Worm (Caenorhabditis elegans) whole organism, early embryonic: Measurements from ENCODE around the gene nifk-1.
A peak's percentile ranks its signal among the peaks of the same experiment; 100 is the strongest.

Source experiments
- B0310.2 ChIP-seq: sonication (generic microtip); optimal IDR thresholded peaks from 2 replicates; lab custom pipeline; 2016; ENCODE audit warnings: mild to moderate bottlenecking, missing genetic modification characterization, missing compliant biosample characterization
- F13C5.2 ChIP-seq: sonication (generic microtip); optimal IDR thresholded peaks from 2 replicates; lab custom pipeline; 2017; ENCODE audit warnings: mild to moderate bottlenecking, missing genetic modification characterization, inconsistent platforms, missing compliant biosample characterization
- aly-1 ChIP-seq: sonication (generic microtip); optimal IDR thresholded peaks from 2 replicates; lab custom pipeline; 2016; ENCODE audit warnings: missing genetic modification characterization, missing compliant biosample characterization
- ama-1 ChIP-seq: fragments of 150-350 bp; optimal IDR thresholded peaks from 2 replicates; lab custom pipeline; 2014
- ceh-13 ChIP-seq: fragments of 200-800 bp; sonication (Bioruptor generic); optimal IDR thresholded peaks from 2 replicates; lab custom pipeline; 2018; ENCODE audit warnings: mild to moderate bottlenecking, missing genetic modification characterization, missing compliant biosample characterization
- ceh-36 ChIP-seq: sonication (generic microtip); optimal IDR thresholded peaks from 2 replicates; lab custom pipeline; 2016; ENCODE audit warnings: missing genetic modification characterization, inconsistent platforms, missing compliant biosample characterization
- ets-7 ChIP-seq: sonication (generic microtip); optimal IDR thresholded peaks from 2 replicates; lab custom pipeline; 2016; ENCODE audit warnings: missing genotype, missing genetic modification characterization, missing compliant biosample characterization
- flt-1 ChIP-seq: fragments of 200-800 bp; sonication (Bioruptor generic); IDR thresholded peaks from 2 replicates; pipeline ENCODE4 v1.3.6; 2022; ENCODE audit warnings: missing genetic modification characterization, missing compliant biosample characterization
- hmbx-1 ChIP-seq: sonication (generic microtip); optimal IDR thresholded peaks from 2 replicates; lab custom pipeline; 2016; ENCODE audit warnings: mild to moderate bottlenecking, missing genetic modification characterization, missing compliant biosample characterization
- hmg-4 ChIP-seq: fragments of 200-800 bp; sonication (Bioruptor generic); optimal IDR thresholded peaks from 2 replicates; lab custom pipeline; 2018; ENCODE audit warnings: mild to moderate bottlenecking, missing genetic modification characterization, missing compliant biosample characterization
- hnd-1 ChIP-seq: sonication (generic microtip); optimal IDR thresholded peaks from 2 replicates; lab custom pipeline; 2016; ENCODE audit warnings: missing genetic modification characterization, missing compliant biosample characterization
- pes-1 ChIP-seq: fragments of 200-800 bp; sonication (Bioruptor generic); IDR thresholded peaks from 2 replicates; pipeline ENCODE4 v1.3.6; 2022; ENCODE audit warnings: missing genetic modification reagents, missing genetic modification characterization, missing compliant biosample characterization
- scrt-1 ChIP-seq: fragments of 200-800 bp; sonication (Bioruptor generic); IDR thresholded peaks from 2 replicates; pipeline ENCODE4 v1.3.6; 2022; ENCODE audit warnings: missing genetic modification characterization, missing compliant biosample characterization
- sea-1 ChIP-seq: fragments of 200-800 bp; sonication (Bioruptor generic); conservative IDR thresholded peaks from 2 replicates; pipeline ENCODE4 v1.3.6; 2022; ENCODE audit warnings: missing genetic modification characterization, missing compliant biosample characterization
- tbx-11 ChIP-seq: fragments of 200-800 bp; sonication (Bioruptor generic); IDR thresholded peaks from 2 replicates; pipeline ENCODE4 v1.3.6; 2022; ENCODE audit warnings: missing genetic modification characterization, missing compliant biosample characterization
- tbx-37 ChIP-seq: fragments of 200-800 bp; sonication (Bioruptor generic); conservative IDR thresholded peaks from 2 replicates; pipeline ENCODE4 v1.3.6; 2022; ENCODE audit warnings: missing genetic modification reagents, missing genetic modification characterization, missing compliant biosample characterization
- tra-4 ChIP-seq: sonication (generic microtip); optimal IDR thresholded peaks from 2 replicates; lab custom pipeline; 2017; ENCODE audit warnings: missing genetic modification characterization, missing compliant biosample characterization

Gene nifk-1

DNA sequence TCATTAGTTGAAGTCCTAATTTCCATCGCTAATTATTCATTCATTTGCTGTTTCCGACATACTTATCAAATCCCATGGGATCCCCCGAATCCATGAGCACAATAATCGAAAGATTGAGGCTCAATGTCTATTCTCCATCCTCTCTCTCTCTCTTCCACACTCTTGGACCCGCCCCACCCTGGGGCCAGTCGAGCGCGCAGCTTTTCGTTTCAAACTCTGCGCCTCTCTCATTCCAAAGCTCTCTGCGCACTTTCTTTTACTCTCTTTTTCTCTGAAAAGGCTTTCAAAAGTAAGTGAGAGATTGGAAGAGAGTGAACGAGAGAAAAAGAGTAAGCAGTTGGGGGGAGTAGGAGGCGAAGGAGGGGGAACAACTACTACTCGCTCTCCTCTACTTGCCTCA, 28.6 kb upstream of the nifk-1 start, which contains the start of gene acy-1:
acy-1 (plus strand) TSS at position 346 of the 400 bp plus-strand sequence.
- no peak for TF ChIP-seq ceh-36
- no peak for TF ChIP-seq tbx-37 (GFP tag; lab: Robert Waterston, UW)
- no peak; the same call in 1 of the 2 replicates for TF ChIP-seq scrt-1 (GFP tag; lab: Robert Waterston, UW)
- no peak for TF ChIP-seq hmbx-1 (tag; lab: Kevin White, UChicago)
- no peak for TF ChIP-seq aly-1 (tag; lab: Kevin White, UChicago)
- TF ChIP-seq hmg-4 (GFP tag; lab: Kevin White, UChicago) = peak; percentile 56
- no peak for TF ChIP-seq tbx-11
- TF ChIP-seq F13C5.2 = peak; percentile 11

ce11 chrIII:4720620-4721227, 27.6 kb upstream of the nifk-1 start, which contains the start of gene emb-5:
emb-5 (minus strand) TSS chrIII:4720670.
- TF ChIP-seq tbx-11 (no peak), ama-1 (lab: Kevin White, UChicago) (no peak), tbx-37 (GFP tag; lab: Robert Waterston, UW) (no peak), ceh-36 (no peak), hnd-1 (tag; lab: Kevin White, UChicago) (no peak), pes-1 (GFP tag; lab: Robert Waterston, UW) (no peak), F13C5.2 (no peak), tra-4 (tag; lab: Kevin White, UChicago) (no peak), hmg-4 (GFP tag; lab: Kevin White, UChicago) (no peak), scrt-1 (GFP tag; lab: Robert Waterston, UW) (no peak), sea-1 (GFP tag; lab: Robert Waterston, UW) (no peak), ceh-13 (GFP tag; lab: Kevin White, UChicago) (no peak), B0310.2 (no peak), flt-1 (GFP tag; lab: Robert Waterston, UW) (no peak), ets-7 (tag; lab: Kevin White, UChicago) (no peak)

ce11 chrIII:4715088-4715487, 22.0 kb upstream of the nifk-1 start, which contains the start of gene him-18:
him-18 (minus strand) TSS chrIII:4715188.
- no peak for TF ChIP-seq sea-1 (GFP tag; lab: Robert Waterston, UW)
- TF ChIP-seq B0310.2 = no peak
- no peak for TF ChIP-seq ama-1 (lab: Kevin White, UChicago)
- no peak for TF ChIP-seq scrt-1 (GFP tag; lab: Robert Waterston, UW)

DNA sequence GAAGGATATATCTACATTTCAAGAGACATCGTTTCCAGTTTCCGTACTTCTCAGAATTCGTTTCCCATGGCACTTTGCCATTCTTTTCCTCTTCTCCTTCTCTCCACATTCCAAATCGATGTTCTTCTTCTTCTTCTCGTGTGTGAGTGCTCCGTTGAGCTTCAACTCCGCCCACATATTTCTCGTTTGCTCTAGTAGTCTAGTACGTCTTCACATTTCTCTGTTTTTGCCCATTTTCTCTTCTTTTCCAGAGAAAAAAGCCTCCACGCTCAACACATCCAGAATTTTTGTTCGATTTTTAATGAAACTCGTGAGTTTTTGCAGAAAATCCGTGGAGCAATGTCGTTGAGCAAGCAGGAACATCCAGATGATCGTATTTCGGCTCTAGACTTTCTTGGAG, 15.8 kb upstream of the nifk-1 start, which contains the start of gene T04A8.18:
T04A8.18 (plus strand) TSS at position 301 of the 400 bp plus-strand sequence.
- TF ChIP-seq ets-7 (tag; lab: Kevin White, UChicago) = no peak
- TF ChIP-seq hnd-1 (tag; lab: Kevin White, UChicago) = no peak
- no peak for TF ChIP-seq flt-1 (GFP tag; lab: Robert Waterston, UW)
- TF ChIP-seq tra-4 (tag; lab: Kevin White, UChicago) = no peak
- no peak for TF ChIP-seq pes-1 (GFP tag; lab: Robert Waterston, UW)
- TF ChIP-seq hmbx-1 (tag; lab: Kevin White, UChicago) = no peak
- no peak for TF ChIP-seq scrt-1 (GFP tag; lab: Robert Waterston, UW)
- no peak for TF ChIP-seq sea-1 (GFP tag; lab: Robert Waterston, UW)

- TF ChIP-seq F13C5.2 (no peak), ama-1 (lab: Kevin White, UChicago) (no peak), sea-1 (GFP tag; lab: Robert Waterston, UW) (no peak), ets-7 (tag; lab: Kevin White, UChicago) (no peak), flt-1 (GFP tag; lab: Robert Waterston, UW) (no peak), ceh-13 (GFP tag; lab: Kevin White, UChicago) (no peak), hmbx-1 (tag; lab: Kevin White, UChicago) (no peak), B0310.2 (no peak), tbx-11 (no peak), aly-1 (tag; lab: Kevin White, UChicago) (no peak), tbx-37 (GFP tag; lab: Robert Waterston, UW) (no peak), hnd-1 (tag; lab: Kevin White, UChicago) (no peak), ceh-36 (no peak), hmg-4 (GFP tag; lab: Kevin White, UChicago) (no peak), scrt-1 (GFP tag; lab: Robert Waterston, UW) (no peak), tra-4 (tag; lab: Kevin White, UChicago) (no peak)
These were observed 13.6 kb upstream of the nifk-1 start, which contains the start of gene T04A8.13 for ce11 chrIII:4706678-4707077. T04A8.13 (plus strand) TSS chrIII:4706978.

DNA sequence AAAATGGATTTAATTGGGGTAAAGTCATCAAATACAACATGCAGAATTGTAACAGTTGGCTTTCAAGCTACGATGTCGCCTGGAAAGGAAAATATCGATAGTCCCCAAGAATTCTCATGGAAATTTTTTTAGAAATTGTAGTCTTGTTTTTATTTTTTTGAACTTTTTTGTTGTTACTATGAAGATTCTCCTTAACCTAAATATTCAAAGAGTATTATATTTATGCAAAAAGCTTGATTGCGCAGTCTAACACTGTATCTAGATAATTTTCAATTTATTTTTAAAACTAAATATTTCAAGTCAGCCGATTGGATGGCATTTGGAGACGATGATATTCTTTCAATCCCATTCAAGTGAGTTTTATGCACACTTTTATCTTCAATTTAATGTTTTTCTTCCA, 12.1 kb upstream of the nifk-1 start, which contains the start of gene pgap-2:
pgap-2 (plus strand) TSS at position 301 of the 400 bp plus-strand sequence.
- TF ChIP-seq hmbx-1 (tag; lab: Kevin White, UChicago) = no peak
- no peak for TF ChIP-seq aly-1 (tag; lab: Kevin White, UChicago)
- no peak for TF ChIP-seq tbx-37 (GFP tag; lab: Robert Waterston, UW)
- TF ChIP-seq F13C5.2 = no peak
- TF ChIP-seq hnd-1 (tag; lab: Kevin White, UChicago) = no peak

DNA sequence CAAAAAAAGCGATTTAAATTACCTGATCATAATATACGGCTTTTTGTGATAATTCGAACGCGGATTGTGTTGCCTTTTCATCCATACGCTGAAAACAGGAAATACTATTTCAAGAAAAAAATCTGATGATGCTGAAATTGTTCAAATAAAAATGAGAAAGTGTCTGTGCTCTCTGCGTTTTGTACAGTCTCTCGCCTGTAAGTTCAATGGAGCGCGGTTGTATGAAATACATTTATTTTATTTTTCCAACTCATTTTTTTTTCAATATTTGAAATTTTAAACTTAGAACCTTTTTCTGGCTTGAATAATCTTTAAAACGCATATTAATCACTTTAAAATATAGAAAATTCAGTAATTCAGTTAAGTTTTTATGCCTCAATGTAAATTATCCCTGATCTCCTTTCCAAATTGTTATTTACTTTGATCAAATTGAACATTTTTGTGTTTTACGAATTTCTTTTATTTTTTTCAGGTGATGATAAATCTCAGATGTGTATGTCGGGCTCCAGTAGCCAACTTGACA, 10.9 kb upstream of the nifk-1 start, which contains the start of the genes clp-2 and mrpl-16:
clp-2 (minus strand) TSS at position 94 of the 523 bp plus-strand sequence.
mrpl-16 (plus strand) TSS at position 473 of the 523 bp plus-strand sequence.
- TF ChIP-seq ceh-13 (GFP tag; lab: Kevin White, UChicago) (no peak), F13C5.2 (no peak), B0310.2 (no peak), hmbx-1 (tag; lab: Kevin White, UChicago) (no peak), tbx-37 (GFP tag; lab: Robert Waterston, UW) (no peak), tbx-11 (no peak), flt-1 (GFP tag; lab: Robert Waterston, UW) (no peak), hmg-4 (GFP tag; lab: Kevin White, UChicago) (no peak), pes-1 (GFP tag; lab: Robert Waterston, UW) (no peak), ama-1 (lab: Kevin White, UChicago) (no peak), hnd-1 (tag; lab: Kevin White, UChicago) (no peak), scrt-1 (GFP tag; lab: Robert Waterston, UW) (no peak), ets-7 (tag; lab: Kevin White, UChicago) (no peak), aly-1 (tag; lab: Kevin White, UChicago) (no peak), sea-1 (GFP tag; lab: Robert Waterston, UW) (no peak), tra-4 (tag; lab: Kevin White, UChicago) (no peak), ceh-36 (no peak)
